Worm (Caenorhabditis elegans): ENCODE measurements around the gene npp-19.

Gene npp-19

DNA sequence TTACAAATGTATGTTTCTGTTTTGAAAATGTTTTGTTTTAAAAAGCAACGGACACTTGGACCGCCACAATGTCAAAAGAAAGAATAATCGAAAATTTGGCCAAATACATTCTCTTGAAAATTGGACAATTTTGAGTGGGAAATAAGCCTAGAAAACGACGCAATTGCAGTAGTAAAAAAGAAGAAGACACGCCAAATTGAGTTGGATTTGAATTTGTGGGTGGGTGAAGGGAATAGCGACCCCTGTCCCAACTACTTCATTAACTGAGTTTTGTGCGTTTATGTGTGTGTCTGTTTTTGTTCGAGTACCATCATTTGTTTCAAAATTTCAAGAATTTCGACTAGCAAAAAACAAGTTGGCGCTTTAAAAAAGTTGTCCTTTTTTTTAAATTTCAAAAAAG lies 37.5 kb downstream of the npp-19 start:
- no peak for TF ChIP-seq Y53G8AR.9 (GFP tag; conservative IDR thresholded peaks at IDR 0.05)

DNA sequence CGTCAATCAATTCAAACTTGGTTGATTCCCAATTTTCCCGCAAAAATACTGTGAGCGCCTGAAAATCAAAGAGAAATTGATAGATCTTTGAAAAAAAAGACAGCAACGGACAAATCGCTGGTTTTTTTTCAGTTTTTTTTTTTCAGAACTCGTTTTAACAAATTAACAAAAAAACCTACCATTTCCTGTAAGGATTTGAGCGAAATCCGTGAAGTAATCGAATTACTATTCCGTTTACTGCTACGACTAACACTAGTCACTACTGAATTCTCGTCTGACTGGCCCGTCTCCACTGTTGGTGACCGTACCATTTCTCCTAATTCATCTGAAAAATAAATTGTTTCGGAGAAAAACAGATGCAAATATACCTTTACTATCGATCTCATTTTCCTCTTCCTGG lies 38.9 kb downstream of the npp-19 start:
- TF ChIP-seq ceh-58 (GFP tag; IDR thresholded peaks at IDR 0.05) (no peak), unc-130 (GFP tag; optimal IDR thresholded peaks at IDR 0.05) (no peak), xnd-1 (tag; optimal IDR thresholded peaks at IDR 0.05) (no peak), egl-44 (GFP tag; IDR thresholded peaks at IDR 0.05) (no peak), aptf-2 (GFP tag; conservative IDR thresholded peaks at IDR 0.05) (no peak), tlf-1 (GFP tag; optimal IDR thresholded peaks at IDR 0.05) (no peak), nfya-2 (GFP tag; IDR thresholded peaks at IDR 0.05) (no peak), lin-40 (tag; optimal IDR thresholded peaks at IDR 0.05) (no peak), rpc-1 (optimal IDR thresholded peaks at IDR 0.05) (no peak), rpc-1 (tag; optimal IDR thresholded peaks at IDR 0.05) (no peak), attf-3 (GFP tag; conservative IDR thresholded peaks at IDR 0.05) (no peak), lin-54 (GFP tag; optimal IDR thresholded peaks at IDR 0.05) (no peak), attf-6 (GFP tag; IDR thresholded peaks at IDR 0.05) (no peak), hmg-20 (GFP tag; IDR thresholded peaks at IDR 0.05) (no peak), ets-4 (GFP tag; optimal IDR thresholded peaks at IDR 0.05) (no peak), Y53G8AR.9 (GFP tag; conservative IDR thresholded peaks at IDR 0.05) (no peak), lsy-27 (tag; optimal IDR thresholded peaks at IDR 0.05; ENCODE audit: borderline replicate concordance, insufficient read depth) (no peak)

DNA sequence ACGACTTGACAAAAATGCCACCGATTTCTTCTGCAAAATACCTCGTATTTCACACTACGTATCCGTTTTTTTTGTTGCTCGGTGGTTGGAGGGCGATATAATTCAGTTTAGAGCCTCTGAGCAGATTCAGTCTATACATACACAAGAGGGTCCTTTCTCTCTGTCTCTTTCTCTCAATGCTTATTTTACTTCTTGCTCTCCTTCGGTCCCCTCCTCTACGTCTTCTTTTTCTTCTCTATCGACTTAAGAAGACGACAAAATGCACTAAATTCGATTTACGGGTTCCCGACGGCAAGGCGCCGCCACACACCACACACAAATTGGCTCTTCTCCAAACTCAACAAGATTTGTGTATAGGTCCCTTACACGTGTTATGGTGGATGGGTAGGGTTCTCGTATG lies 39.3 kb downstream of the npp-19 start:
- TF ChIP-seq nhr-80 (tag; optimal IDR thresholded peaks at IDR 0.05) (no peak), cebp-2 (GFP tag; IDR thresholded peaks at IDR 0.05) (0 out of 2 replicates have a peak, but pooled peaks have one; percentile 29)

DNA sequence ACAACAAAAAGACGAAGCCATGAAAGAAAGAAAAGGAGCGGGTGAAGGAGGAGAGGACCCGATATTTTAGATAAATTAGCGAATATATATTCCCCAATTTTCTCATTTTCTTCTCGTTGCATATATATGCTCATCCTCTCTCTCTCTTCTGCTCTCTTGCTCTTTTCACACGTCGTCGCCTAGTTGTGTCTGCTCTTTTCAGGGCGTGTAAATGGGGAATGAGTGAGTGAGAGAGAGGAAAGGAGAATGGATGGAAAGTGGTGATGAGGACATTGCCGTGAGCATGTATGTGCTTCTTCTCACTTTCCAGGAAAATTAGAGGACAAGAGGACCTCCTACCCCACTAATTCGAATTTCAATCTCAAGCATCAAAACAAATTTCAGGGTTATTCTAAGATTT lies 42.8 kb downstream of the npp-19 start:
- no peak for TF ChIP-seq F37B4.10 (GFP tag; IDR thresholded peaks at IDR 0.05)
- no peak for TF ChIP-seq athp-1 (tag; optimal IDR thresholded peaks at IDR 0.05)
- TF ChIP-seq egl-18 (GFP tag; IDR thresholded peaks at IDR 0.05): no peak
- TF ChIP-seq Y53G8AR.9 (GFP tag; conservative IDR thresholded peaks at IDR 0.05): no peak
- no peak for TF ChIP-seq sptf-2 (GFP tag; optimal IDR thresholded peaks at IDR 0.05)
- TF ChIP-seq F55B11.4 (tag; optimal IDR thresholded peaks at IDR 0.05; ENCODE audit: borderline replicate concordance, insufficient read depth): no peak
- no peak for TF ChIP-seq D2030.7 (GFP tag; IDR thresholded peaks at IDR 0.05)
- TF ChIP-seq hlh-26 (GFP tag; conservative IDR thresholded peaks at IDR 0.05): no peak
- TF ChIP-seq C17E4.6 (GFP tag; IDR thresholded peaks at IDR 0.05): no peak
- no peak for TF ChIP-seq mel-28 (tag; optimal IDR thresholded peaks at IDR 0.05; ENCODE audit: borderline replicate concordance)
- TF ChIP-seq mcd-1 (GFP tag; IDR thresholded peaks at IDR 0.05): no peak

DNA sequence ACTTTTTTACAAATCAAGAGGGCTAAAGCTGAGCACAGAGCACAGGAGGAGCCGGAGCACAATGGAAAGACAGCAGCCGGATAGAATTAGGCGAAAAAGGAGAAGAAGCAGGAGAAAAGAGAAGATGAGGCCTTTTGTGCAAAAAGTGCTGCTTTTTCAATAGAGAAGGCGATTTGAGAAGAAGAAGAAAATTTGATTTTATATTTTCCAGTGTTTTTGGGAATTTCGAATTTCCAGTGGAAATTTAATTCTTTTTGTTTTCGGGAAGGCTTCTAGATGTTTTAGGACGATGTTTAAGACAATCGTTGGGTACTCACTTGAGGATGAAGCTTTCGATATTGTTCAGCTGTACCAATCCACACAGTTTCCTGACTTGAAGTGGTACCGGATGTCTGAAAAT lies 44.6 kb downstream of the npp-19 start:
- TF ChIP-seq Y95B8A.8 (GFP tag; IDR thresholded peaks at IDR 0.05): no peak
- TF ChIP-seq him-1 (tag; optimal IDR thresholded peaks at IDR 0.05): no peak
- TF ChIP-seq lir-1 (GFP tag; conservative IDR thresholded peaks at IDR 0.05): no peak

Measured in whole organism, young adult.